Worm (Caenorhabditis elegans) whole organism, early embryonic: ENCODE results near the gene srt-69.

Source experiments
- aly-1 ChIP-seq: sonication (generic microtip); optimal IDR thresholded peaks from 2 replicates; lab custom pipeline; 2016; ENCODE audit warnings: missing genetic modification characterization, missing compliant biosample characterization
- ama-1 ChIP-seq: fragments of 150-350 bp; optimal IDR thresholded peaks from 2 replicates; lab custom pipeline; 2014
- ceh-13 ChIP-seq: fragments of 200-800 bp; sonication (Bioruptor generic); optimal IDR thresholded peaks from 2 replicates; lab custom pipeline; 2018; ENCODE audit warnings: mild to moderate bottlenecking, missing genetic modification characterization, missing compliant biosample characterization
- flt-1 ChIP-seq: fragments of 200-800 bp; sonication (Bioruptor generic); IDR thresholded peaks from 2 replicates; pipeline ENCODE4 v1.3.6; 2022; ENCODE audit warnings: missing genetic modification characterization, missing compliant biosample characterization
- hmg-4 ChIP-seq: fragments of 200-800 bp; sonication (Bioruptor generic); optimal IDR thresholded peaks from 2 replicates; lab custom pipeline; 2018; ENCODE audit warnings: mild to moderate bottlenecking, missing genetic modification characterization, missing compliant biosample characterization
- pes-1 ChIP-seq: fragments of 200-800 bp; sonication (Bioruptor generic); IDR thresholded peaks from 2 replicates; pipeline ENCODE4 v1.3.6; 2022; ENCODE audit warnings: missing genetic modification reagents, missing genetic modification characterization, missing compliant biosample characterization
- tbx-37 ChIP-seq: fragments of 200-800 bp; sonication (Bioruptor generic); conservative IDR thresholded peaks from 2 replicates; pipeline ENCODE4 v1.3.6; 2022; ENCODE audit warnings: missing genetic modification reagents, missing genetic modification characterization, missing compliant biosample characterization

DNA sequence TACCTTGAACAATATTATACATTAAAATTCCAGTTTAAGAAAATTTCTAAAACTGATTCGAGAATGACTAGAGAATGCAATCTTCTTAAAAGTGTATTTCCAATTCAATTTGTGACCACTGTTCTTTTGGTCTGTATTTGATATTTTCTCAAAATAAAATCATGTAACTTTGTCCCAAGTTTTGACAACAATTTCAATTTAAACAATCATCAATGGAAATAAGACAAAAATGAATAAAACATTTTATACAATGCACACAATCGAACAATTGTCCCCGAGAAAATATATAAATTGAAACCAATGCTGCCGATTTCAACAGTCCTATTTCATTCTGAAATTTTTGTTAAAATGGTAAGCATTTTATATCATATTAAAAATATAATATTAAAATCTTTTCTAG, 46.2 kb upstream of the srt-69 start, which contains the start of gene C10G8.4:
- TF ChIP-seq pes-1 (GFP tag; lab: Robert Waterston, UW), result no peak
- TF ChIP-seq ama-1 (lab: Kevin White, UChicago), result no peak
- TF ChIP-seq tbx-37 (GFP tag; lab: Robert Waterston, UW), result no peak
- TF ChIP-seq aly-1 (tag; lab: Kevin White, UChicago), result no peak
- TF ChIP-seq ceh-13 (GFP tag; lab: Kevin White, UChicago), result no peak
- no peak for TF ChIP-seq hmg-4 (GFP tag; lab: Kevin White, UChicago)
- TF ChIP-seq flt-1 (GFP tag; lab: Robert Waterston, UW), result no peak
